Fruit fly (Drosophila melanogaster): ENCODE results near the gene Peritrophin-15a.

DNA sequence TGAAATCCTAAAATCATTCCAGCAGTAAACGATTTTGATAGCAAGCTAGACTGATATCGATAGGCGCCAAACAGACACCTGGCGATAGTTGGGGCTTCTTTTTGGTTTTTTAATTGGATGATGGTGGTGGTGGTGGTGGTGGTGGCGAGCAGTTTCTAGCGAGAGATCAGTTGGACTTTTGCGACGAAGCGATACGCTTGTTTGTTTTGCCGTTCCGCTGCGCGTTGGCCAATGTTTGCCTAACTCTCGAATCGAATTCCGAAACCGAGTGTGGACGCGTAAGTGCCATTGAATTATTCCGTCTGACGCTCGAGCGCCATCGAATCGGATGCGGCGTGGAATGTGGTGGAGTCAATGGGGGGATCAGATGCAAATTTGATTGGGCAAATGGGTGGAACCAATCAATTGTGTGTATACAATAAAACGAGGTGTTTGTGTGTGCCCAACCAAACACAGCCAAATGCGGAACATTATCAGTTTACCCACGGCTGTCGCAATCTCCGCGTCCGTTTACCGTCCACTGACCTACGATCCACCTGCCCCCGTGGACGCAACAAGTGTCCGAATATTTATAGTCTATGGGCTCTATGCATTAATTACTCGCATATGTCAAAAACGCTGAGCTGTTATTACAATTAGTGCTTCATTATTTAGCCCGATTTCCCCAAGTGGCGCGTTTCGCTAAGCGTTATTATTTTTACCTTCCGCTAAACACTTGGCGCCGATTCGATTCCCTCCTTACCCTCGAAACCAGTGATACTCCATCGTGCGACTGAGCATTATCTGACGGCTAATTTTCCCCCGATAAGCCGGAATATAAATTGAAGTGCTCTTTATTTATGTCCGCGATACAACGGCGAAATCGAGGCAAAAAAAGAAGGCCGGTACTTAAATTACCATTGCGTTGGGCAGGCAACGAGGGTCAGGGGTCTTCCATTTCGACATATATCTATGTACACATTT lies 25.3 kb downstream of the Peritrophin-15a start, which contains the start of gene CG17292:
- TF ChIP-seq CTCF (optimal IDR thresholded peaks at IDR 0.05) (no peak), CG8478 (optimal IDR thresholded peaks at IDR 0.05) (no peak)

Measured in S2 (cell line).